Worm (Caenorhabditis elegans): Measurements from ENCODE around the gene sre-9.

- TF ChIP-seq lsy-12 (tag; optimal IDR thresholded peaks at IDR 0.05) (no peak), zag-1 (tag; optimal IDR thresholded peaks at IDR 0.05) (no peak), ama-1 (optimal IDR thresholded peaks at IDR 0.05) (no peak), pqm-1 (tag; optimal IDR thresholded peaks at IDR 0.05) (no peak), snpc-4 (tag; optimal IDR thresholded peaks at IDR 0.05) (no peak), lin-39 (tag; optimal IDR thresholded peaks at IDR 0.05) (no peak), nhr-11 (tag; optimal IDR thresholded peaks at IDR 0.05) (no peak), unc-62 (GFP tag; optimal IDR thresholded peaks at IDR 0.05) (no peak), elt-1 (tag; optimal IDR thresholded peaks at IDR 0.05) (no peak), elt-3 (tag; optimal IDR thresholded peaks at IDR 0.05) (no peak)
Observed at ce11 chrV:3905841-3906240, 11.1 kb downstream of the sre-9 start, which contains the start of gene nhr-156.

All from whole organism, L3 larva.